Worm (Caenorhabditis elegans) whole organism, late embryonic: ENCODE results near the gene clec-227.
A peak's percentile ranks its signal among the peaks of the same experiment; 100 is the strongest.

Experiments used
- K02D7.2 ChIP-seq: sonication (generic microtip); optimal IDR thresholded peaks from 2 replicates; lab custom pipeline; 2017; ENCODE audit warnings: mild to moderate bottlenecking, missing genetic modification characterization, missing compliant biosample characterization
- T23F11.4 ChIP-seq: fragments of 200-800 bp; sonication (Bioruptor generic); optimal IDR thresholded peaks from 2 replicates; lab custom pipeline; 2018; ENCODE audit warnings: mild to moderate bottlenecking, missing genetic modification characterization, missing compliant biosample characterization
- ceh-48 ChIP-seq: sonication (generic microtip); optimal IDR thresholded peaks from 2 replicates; lab custom pipeline; 2016; ENCODE audit warnings: missing genetic modification characterization, inconsistent platforms, missing compliant biosample characterization
- hlh-30 ChIP-seq: sonication (generic microtip); optimal IDR thresholded peaks from 2 replicates; lab custom pipeline; 2017; ENCODE audit warnings: antibody characterized with exemption, missing genetic modification characterization, missing compliant biosample characterization; ENCODE audit not compliant: insufficient read depth
- nhr-11 ChIP-seq: fragments of 150-350 bp; optimal IDR thresholded peaks from 2 replicates; lab custom pipeline; 2014; ENCODE audit warnings: missing biosample characterization, missing genetic modification characterization
- pqm-1 ChIP-seq: sonication (generic microtip); optimal IDR thresholded peaks from 2 replicates; lab custom pipeline; 2016; ENCODE audit warnings: missing genetic modification characterization, missing compliant biosample characterization
- pros-1 ChIP-seq: fragments of 150-350 bp; optimal IDR thresholded peaks from 2 replicates; lab custom pipeline; 2014; ENCODE audit warnings: missing biosample characterization, missing genetic modification reagents, missing genetic modification characterization
- sdc-2 ChIP-seq: sonication (generic microtip); optimal IDR thresholded peaks from 2 replicates; lab custom pipeline; 2016; ENCODE audit warnings: missing genotype, missing genetic modification characterization, missing compliant biosample characterization
- tbx-2 ChIP-seq: sonication (generic microtip); optimal IDR thresholded peaks from 2 replicates; lab custom pipeline; 2016; ENCODE audit warnings: missing genetic modification characterization, missing compliant biosample characterization
- tbx-7 ChIP-seq: sonication (generic microtip); optimal IDR thresholded peaks from 2 replicates; lab custom pipeline; 2016; ENCODE audit warnings: missing genotype, missing genetic modification characterization, missing compliant biosample characterization
- unc-86 ChIP-seq: sonication (generic microtip); optimal IDR thresholded peaks from 2 replicates; lab custom pipeline; 2016; ENCODE audit warnings: missing genetic modification characterization, missing compliant biosample characterization

- TF ChIP-seq nhr-11 (no peak), ceh-48 (no peak), pros-1 (tag; lab: Kevin White, UChicago) (no peak), K02D7.2 (tag; lab: Kevin White, UChicago) (no peak), hlh-30 (tag; lab: Kevin White, UChicago) (no peak), unc-86 (tag; lab: Kevin White, UChicago) (peak; percentile 10), pqm-1 (tag; lab: Kevin White, UChicago) (no peak), tbx-2 (tag; lab: Kevin White, UChicago) (peak; percentile 36), T23F11.4 (no peak), sdc-2 (no peak), tbx-7 (tag; lab: Kevin White, UChicago) (no peak)
Measured at ce11 chrV:14424958-14425492, 47.3 kb upstream of the clec-227 start, which contains the start of gene rrsr-1.
